Fruit fly (Drosophila melanogaster) whole organism, prepupa: ENCODE results near the gene Eo.

Source experiments
- CG10669 ChIP-seq: fragments of 200-800 bp; sonication (Bioruptor generic); optimal IDR thresholded peaks from 3 replicates; lab custom pipeline; 2018; ENCODE audit warnings: missing biosample characterization, mild to moderate bottlenecking, missing genetic modification characterization, moderate library complexity
- CG11294 ChIP-seq: fragments of 200-800 bp; sonication (Bioruptor generic); IDR thresholded peaks from 2 replicates; pipeline ENCODE4 v1.3.6; 2022; ENCODE audit warnings: missing biosample characterization, missing genetic modification characterization
- CG11762 ChIP-seq: fragments of 200-800 bp; sonication (Bioruptor generic); optimal IDR thresholded peaks from 3 replicates; lab custom pipeline; 2016; ENCODE audit warnings: missing biosample characterization, missing genetic modification characterization; ENCODE audit not compliant: insufficient read depth
- CG11902 ChIP-seq: fragments of 200-800 bp; sonication (Bioruptor generic); optimal IDR thresholded peaks from 3 replicates; lab custom pipeline; 2016; ENCODE audit warnings: missing biosample characterization, missing genetic modification characterization
- CG1621 ChIP-seq: fragments of 200-800 bp; sonication (Bioruptor generic); optimal IDR thresholded peaks from 3 replicates; lab custom pipeline; 2018; ENCODE audit warnings: missing biosample characterization, mild to moderate bottlenecking, missing genetic modification characterization
- CG16779 ChIP-seq: fragments of 200-800 bp; sonication (Bioruptor generic); optimal IDR thresholded peaks from 3 replicates; lab custom pipeline; 2017; ENCODE audit warnings: missing biosample characterization, mild to moderate bottlenecking, missing genetic modification characterization
- CG3032 ChIP-seq: fragments of 200-800 bp; optimal IDR thresholded peaks from 2 replicates; lab custom pipeline; 2019; ENCODE audit warnings: missing biosample characterization, mild to moderate bottlenecking, missing genetic modification characterization, moderate library complexity
- CG31627 ChIP-seq: fragments of 200-800 bp; sonication (Bioruptor generic); optimal IDR thresholded peaks from 3 replicates; lab custom pipeline; 2016; ENCODE audit warnings: missing biosample characterization, missing genetic modification characterization
- CG32006 ChIP-seq: fragments of 200-800 bp; sonication (Bioruptor generic); optimal IDR thresholded peaks from 3 replicates; lab custom pipeline; 2017; ENCODE audit warnings: missing biosample characterization, mild to moderate bottlenecking, missing genetic modification characterization
- CG34406 ChIP-seq: fragments of 200-800 bp; sonication (Bioruptor generic); optimal IDR thresholded peaks from 3 replicates; lab custom pipeline; 2016; ENCODE audit warnings: missing biosample characterization, missing genetic modification characterization
- CG4318 ChIP-seq: fragments of 200-800 bp; sonication (Bioruptor generic); optimal IDR thresholded peaks from 3 replicates; lab custom pipeline; 2017; ENCODE audit warnings: missing biosample characterization, mild to moderate bottlenecking, missing genetic modification characterization
- CG6163 ChIP-seq: fragments of 200-800 bp; sonication (Bioruptor generic); IDR thresholded peaks from 3 replicates; pipeline ENCODE4 v1.3.6; 2022; ENCODE audit warnings: missing biosample characterization, missing genetic modification characterization
- CG6276 ChIP-seq: fragments of 200-800 bp; sonication (Bioruptor generic); optimal IDR thresholded peaks from 2 replicates; lab custom pipeline; 2017; ENCODE audit warnings: missing biosample characterization, mild to moderate bottlenecking, missing genetic modification characterization
- CG6792 ChIP-seq: fragments of 200-800 bp; sonication (Bioruptor generic); optimal IDR thresholded peaks from 3 replicates; lab custom pipeline; 2016; ENCODE audit warnings: missing biosample characterization, missing genetic modification characterization
- CG6808 ChIP-seq: fragments of 200-800 bp; sonication (Bioruptor generic); optimal IDR thresholded peaks from 3 replicates; lab custom pipeline; 2017; ENCODE audit warnings: missing biosample characterization, missing genetic modification characterization, mild to moderate bottlenecking, moderate library complexity, missing genetic modification reagents
- CG6854 ChIP-seq: fragments of 200-800 bp; sonication (Bioruptor generic); optimal IDR thresholded peaks from 2 replicates; lab custom pipeline; 2017; ENCODE audit warnings: missing biosample characterization, mild to moderate bottlenecking, missing genetic modification characterization
- CG7368 ChIP-seq: fragments of 200-800 bp; sonication (Bioruptor generic); optimal IDR thresholded peaks from 3 replicates; lab custom pipeline; 2016; ENCODE audit warnings: missing biosample characterization, missing genetic modification characterization
- CG8319 ChIP-seq: fragments of 200-800 bp; sonication (Bioruptor generic); optimal IDR thresholded peaks from 3 replicates; lab custom pipeline; 2016; ENCODE audit warnings: missing biosample characterization, missing genetic modification characterization
- CG8632 ChIP-seq: fragments of 200-800 bp; sonication (Bioruptor generic); optimal IDR thresholded peaks from 3 replicates; lab custom pipeline; 2016; ENCODE audit warnings: missing biosample characterization, missing genetic modification characterization
- CG9139 ChIP-seq: fragments of 200-800 bp; sonication (Bioruptor generic); optimal IDR thresholded peaks from 3 replicates; lab custom pipeline; 2017; ENCODE audit warnings: missing biosample characterization, mild to moderate bottlenecking, missing genetic modification characterization
- Eip75B ChIP-seq: fragments of 200-800 bp; sonication (Bioruptor generic); optimal IDR thresholded peaks from 3 replicates; lab custom pipeline; 2016; ENCODE audit warnings: missing biosample characterization, missing genetic modification characterization
- Eip78C ChIP-seq: fragments of 200-800 bp; sonication (Bioruptor generic); peaks from one replicate; lab custom pipeline; 2016; ENCODE audit warnings: missing biosample characterization, missing genetic modification characterization
- Eip93F ChIP-seq: fragments of 200-800 bp; sonication (Bioruptor generic); optimal IDR thresholded peaks from 2 replicates; lab custom pipeline; 2016; ENCODE audit warnings: missing biosample characterization, mild to moderate bottlenecking, missing genetic modification characterization
- Ets21C ChIP-seq: fragments of 200-800 bp; sonication (Bioruptor generic); optimal IDR thresholded peaks from 3 replicates; lab custom pipeline; 2016; ENCODE audit warnings: missing biosample characterization, missing genetic modification characterization
- Ets96B ChIP-seq: fragments of 200-800 bp; optimal IDR thresholded peaks from 2 replicates; lab custom pipeline; 2019; ENCODE audit warnings: missing biosample characterization, mild to moderate bottlenecking, missing genetic modification characterization, moderate library complexity
- Gug ChIP-seq: fragments of 200-800 bp; sonication (Bioruptor generic); IDR thresholded peaks from 2 replicates; pipeline ENCODE4 v1.3.6; 2022; ENCODE audit warnings: missing biosample characterization, missing genetic modification characterization
- Hr38 ChIP-seq: sonication (Bioruptor generic); optimal IDR thresholded peaks from 2 replicates; lab custom pipeline; 2016; ENCODE audit warnings: missing biosample characterization, missing genetic modification characterization
- Lpt ChIP-seq: fragments of 200-800 bp; sonication (Bioruptor generic); optimal IDR thresholded peaks from 3 replicates; lab custom pipeline; 2016; ENCODE audit warnings: missing biosample characterization, missing genetic modification characterization
- Met ChIP-seq: fragments of 200-800 bp; sonication (Bioruptor generic); optimal IDR thresholded peaks from 3 replicates; lab custom pipeline; 2016; ENCODE audit warnings: missing biosample characterization, missing genetic modification characterization
- OdsH ChIP-seq: fragments of 200-800 bp; sonication (Bioruptor generic); optimal IDR thresholded peaks from 3 replicates; lab custom pipeline; 2016; ENCODE audit warnings: missing biosample characterization, missing genetic modification characterization
- Smox ChIP-seq: fragments of 200-800 bp; sonication (Bioruptor generic); optimal IDR thresholded peaks from 3 replicates; lab custom pipeline; 2016; ENCODE audit warnings: missing biosample characterization, missing genetic modification characterization
- Sox102F ChIP-seq: fragments of 200-800 bp; sonication (Bioruptor generic); optimal IDR thresholded peaks from 2 replicates; lab custom pipeline; 2016; ENCODE audit warnings: missing biosample characterization, mild to moderate bottlenecking, missing genetic modification characterization
- Sox14 ChIP-seq: fragments of 200-800 bp; sonication (Bioruptor generic); optimal IDR thresholded peaks from 3 replicates; lab custom pipeline; 2016; ENCODE audit warnings: missing biosample characterization, missing genetic modification characterization
- Sox15 ChIP-seq: fragments of 200-800 bp; sonication (Bioruptor generic); optimal IDR thresholded peaks from 3 replicates; lab custom pipeline; 2016; ENCODE audit warnings: missing biosample characterization, missing genetic modification characterization
- acj6 ChIP-seq: fragments of 200-800 bp; sonication (Bioruptor generic); optimal IDR thresholded peaks from 3 replicates; lab custom pipeline; 2016; ENCODE audit warnings: missing biosample characterization, missing genetic modification characterization
- cyc ChIP-seq: fragments of 200-800 bp; sonication (Bioruptor generic); optimal IDR thresholded peaks from 3 replicates; lab custom pipeline; 2016; ENCODE audit warnings: missing biosample characterization, missing genetic modification characterization
- dac ChIP-seq: fragments of 200-800 bp; sonication (Bioruptor generic); optimal IDR thresholded peaks from 2 replicates; lab custom pipeline; 2017; ENCODE audit warnings: missing biosample characterization, mild to moderate bottlenecking, missing genetic modification characterization
- dsx ChIP-seq: fragments of 200-800 bp; optimal IDR thresholded peaks from 3 replicates; lab custom pipeline; 2019; ENCODE audit warnings: missing biosample characterization, mild to moderate bottlenecking, missing genetic modification characterization, moderate library complexity; ENCODE audit not compliant: poor library complexity, severe bottlenecking
- eg ChIP-seq: fragments of 200-800 bp; sonication (Bioruptor generic); IDR thresholded peaks from 3 replicates; pipeline ENCODE4 v1.3.6; 2022; ENCODE audit warnings: missing biosample characterization, missing genetic modification characterization
- esn ChIP-seq: fragments of 200-800 bp; sonication (Bioruptor generic); optimal IDR thresholded peaks from 2 replicates; lab custom pipeline; 2016; ENCODE audit warnings: missing biosample characterization, mild to moderate bottlenecking, missing genetic modification characterization, moderate library complexity
- fd85E ChIP-seq: fragments of 200-800 bp; sonication (Bioruptor generic); optimal IDR thresholded peaks from 3 replicates; lab custom pipeline; 2016; ENCODE audit warnings: missing biosample characterization, missing genetic modification characterization
- fkh ChIP-seq: fragments of 200-800 bp; sonication (Bioruptor generic); optimal IDR thresholded peaks from 3 replicates; lab custom pipeline; 2017; ENCODE audit warnings: missing biosample characterization, mild to moderate bottlenecking, missing genetic modification characterization, moderate library complexity
- lz ChIP-seq: fragments of 200-800 bp; sonication (Bioruptor generic); optimal IDR thresholded peaks from 3 replicates; lab custom pipeline; 2016; ENCODE audit warnings: missing biosample characterization, missing genetic modification characterization
- pdm3 ChIP-seq: fragments of 200-800 bp; sonication (Bioruptor generic); optimal IDR thresholded peaks from 3 replicates; lab custom pipeline; 2016; ENCODE audit warnings: missing biosample characterization, missing genetic modification characterization
- salr ChIP-seq, 2 experiments: fragments of 200-800 bp; sonication (Bioruptor generic); optimal IDR thresholded peaks; 3 replicates each; lab custom pipeline; 2016 to 2018; ENCODE audit warnings: missing biosample characterization in 2 of 2, missing genetic modification characterization in 2 of 2, mild to moderate bottlenecking in 1 of 2
- spab ChIP-seq: fragments of 200-800 bp; sonication (Bioruptor generic); optimal IDR thresholded peaks from 2 replicates; lab custom pipeline; 2017; ENCODE audit warnings: missing biosample characterization, mild to moderate bottlenecking, missing genetic modification characterization, missing genetic modification reagents
- ss ChIP-seq, 2 experiments: fragments of 200-800 bp; sonication (Bioruptor generic); optimal IDR thresholded peaks; 2 replicates in 1 of 2; 3 replicates in 1 of 2; lab custom pipeline; 2017 to 2018; ENCODE audit warnings: mild to moderate bottlenecking in 2 of 2, missing biosample characterization in 2 of 2, missing genetic modification characterization in 2 of 2, moderate library complexity in 1 of 2
- svp ChIP-seq: fragments of 200-800 bp; sonication (Bioruptor generic); peaks from one replicate; lab custom pipeline; 2016; ENCODE audit warnings: missing biosample characterization, missing genetic modification characterization
- topi ChIP-seq: fragments of 200-800 bp; sonication (Bioruptor generic); optimal IDR thresholded peaks from 3 replicates; lab custom pipeline; 2016; ENCODE audit warnings: missing biosample characterization, missing genetic modification characterization
- vri ChIP-seq: fragments of 200-800 bp; sonication (Bioruptor generic); optimal IDR thresholded peaks from 3 replicates; lab custom pipeline; 2016; ENCODE audit warnings: missing biosample characterization, mild to moderate bottlenecking, missing genetic modification characterization

The Eo gene

DNA sequence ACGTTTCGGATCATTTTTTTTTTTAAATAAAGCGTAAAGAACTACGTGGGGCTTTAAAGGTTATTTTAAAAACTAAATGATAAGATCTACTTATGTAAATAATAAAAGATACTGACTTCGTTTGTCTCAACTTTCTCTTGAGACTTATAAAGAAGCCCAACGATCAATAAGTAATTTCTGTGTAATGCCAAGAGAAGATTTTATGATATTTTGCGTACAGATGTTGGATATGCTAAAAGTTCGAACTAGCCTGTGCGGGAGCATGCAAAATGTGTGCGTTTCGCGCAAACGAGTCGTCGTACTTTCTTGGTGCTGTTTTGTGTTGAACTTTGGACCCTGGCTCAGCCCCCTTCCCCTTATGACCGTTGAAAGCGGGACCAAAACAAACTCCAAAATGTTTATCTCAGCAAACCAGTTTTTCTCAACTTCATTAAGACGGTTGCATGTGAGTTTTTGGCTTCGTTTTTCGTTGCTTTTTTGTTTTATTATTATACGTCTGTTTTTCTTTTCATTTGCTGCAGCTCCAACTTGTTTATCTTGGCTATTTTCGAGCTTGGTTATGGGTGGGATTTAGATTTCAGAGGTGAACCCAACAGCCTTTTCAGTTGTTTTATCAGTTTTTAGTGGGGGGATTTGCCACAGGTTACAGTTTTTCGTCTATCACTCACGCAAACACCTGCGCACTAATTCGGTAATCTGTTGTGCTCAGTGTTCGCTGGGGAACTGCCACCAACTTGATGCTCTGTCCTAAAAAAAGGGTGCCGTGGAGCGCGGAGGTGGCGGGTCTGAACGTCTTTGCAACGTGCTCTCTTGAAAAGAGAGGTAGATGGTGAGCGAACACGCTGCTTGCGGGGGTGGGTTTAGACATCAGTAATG lies 34.5 kb upstream of the Eo start, which contains the start of gene pdgy:
Gene pdgy, minus strand, starts transcription at position 688 of the 876 bp plus-strand sequence.
- no peak for TF ChIP-seq Eip75B (GFP tag; lab: Kevin White, UChicago)
- TF ChIP-seq CG9139 (GFP tag; lab: Kevin White, UChicago), result peak; percentile 98
- no peak for TF ChIP-seq Sox14
- peak; percentile 88 for TF ChIP-seq CG1621
- no peak for TF ChIP-seq Smox (GFP tag; lab: Kevin White, UChicago)
- TF ChIP-seq CG6854 (GFP tag; lab: Kevin White, UChicago), result peak; percentile 97
- peak; percentile 95 for TF ChIP-seq Eip93F (GFP tag; lab: Kevin White, UChicago)
- peak; percentile 79 for TF ChIP-seq CG6163 (GFP tag; lab: Robert Waterston, UW)
- no peak for TF ChIP-seq CG8632 (GFP tag; lab: Kevin White, UChicago)
- TF ChIP-seq CG11762 (GFP tag; lab: Kevin White, UChicago), result peak; percentile 44
- peak; percentile 1 for TF ChIP-seq dac (GFP tag; lab: Kevin White, UChicago)
- peak; percentile 25; the same call in 1 of the 2 replicates for TF ChIP-seq Gug (GFP tag; lab: Robert Waterston, UW)
- TF ChIP-seq vri (GFP tag; lab: Kevin White, UChicago), result peak; percentile 7
- TF ChIP-seq dsx (GFP tag; lab: Kevin White, UChicago), result peak; percentile 69
- TF ChIP-seq fd85E (GFP tag; lab: Kevin White, UChicago), result peak; percentile 47
- TF ChIP-seq Sox102F (GFP tag; lab: Kevin White, UChicago), result peak; percentile 61
- TF ChIP-seq CG6792, result no peak
- TF ChIP-seq CG32006 (GFP tag; lab: Kevin White, UChicago), result peak; percentile 69
- TF ChIP-seq topi, result peak; percentile 41
- TF ChIP-seq CG11902 (GFP tag; lab: Kevin White, UChicago), result no peak
- TF ChIP-seq OdsH, result no peak
- peak; percentile 76 for TF ChIP-seq CG10669 (GFP tag; lab: Kevin White, UChicago)
- TF ChIP-seq CG4318 (GFP tag; lab: Kevin White, UChicago), result peak; percentile 49
- peak; percentile 55 for TF ChIP-seq Ets96B (tag; lab: Kevin White, UChicago)
- TF ChIP-seq Hr38 (GFP tag; lab: Kevin White, UChicago), result peak; percentile 31
- TF ChIP-seq Ets21C (GFP tag; lab: Kevin White, UChicago), result no peak
- peak; percentile 96 for TF ChIP-seq CG6808 (GFP tag; lab: Kevin White, UChicago)
- TF ChIP-seq CG3032, result peak; percentile 31
- TF ChIP-seq Eip78C, result peak; percentile 59
- peak; percentile 76 for TF ChIP-seq CG7368 (GFP tag; lab: Kevin White, UChicago)
- no peak for TF ChIP-seq pdm3 (GFP tag; lab: Kevin White, UChicago)
- TF ChIP-seq salr (GFP tag; optimal IDR thresholded peaks at IDR 0.05; lab: Kevin White, UChicago), result peak; percentile 50 to 67
- peak; percentile 92 for TF ChIP-seq CG6276 (GFP tag; lab: Kevin White, UChicago)
- no peak for TF ChIP-seq CG34406
- no peak for TF ChIP-seq CG31627 (GFP tag; lab: Kevin White, UChicago)
- no peak for TF ChIP-seq cyc (GFP tag; lab: Kevin White, UChicago)
- TF ChIP-seq Sox15 (GFP tag; lab: Kevin White, UChicago), result no peak
- peak; percentile 33 for TF ChIP-seq fkh (GFP tag; lab: Kevin White, UChicago)
- TF ChIP-seq CG8319 (GFP tag; lab: Kevin White, UChicago), result peak; percentile 58
- TF ChIP-seq acj6 (GFP tag; lab: Kevin White, UChicago), result no peak
- peak; percentile 51 for TF ChIP-seq Met (GFP tag; lab: Kevin White, UChicago)
- peak; percentile 88 for TF ChIP-seq eg (GFP tag; lab: Robert Waterston, UW)
- TF ChIP-seq lz (GFP tag; lab: Kevin White, UChicago), result no peak
- peak; percentile 60 for TF ChIP-seq svp
- peak; percentile 88 for TF ChIP-seq CG16779
- TF ChIP-seq Lpt (GFP tag; lab: Kevin White, UChicago), result peak; percentile 75
- TF ChIP-seq esn (GFP tag; lab: Kevin White, UChicago), result no peak
- TF ChIP-seq ss (GFP tag; optimal IDR thresholded peaks at IDR 0.05; lab: Kevin White, UChicago), result peak; percentile 98 to 99
- peak; percentile 6; the same call in 1 of the 2 replicates for TF ChIP-seq CG11294
- TF ChIP-seq spab (GFP tag; lab: Kevin White, UChicago), result peak; percentile 86
